Fruit fly (Drosophila melanogaster): ENCODE measurements around the gene CG12075.

CG12075 gene

dm6 chrX:8858679-8859078 lies 20.6 kb downstream of the CG12075 start:
- TF ChIP-seq Hr96 (GFP tag; optimal IDR thresholded peaks at IDR 0.05) (no peak), pad (GFP tag; optimal IDR thresholded peaks at IDR 0.05) (no peak), cic (GFP tag; optimal IDR thresholded peaks at IDR 0.05) (no peak), cnc (optimal IDR thresholded peaks at IDR 0.05) (no peak), bab1 (GFP tag; optimal IDR thresholded peaks at IDR 0.05) (no peak), CG11617 (GFP tag; optimal IDR thresholded peaks at IDR 0.05) (no peak), Crg-1 (GFP tag; optimal IDR thresholded peaks at IDR 0.05) (no peak), kay (GFP tag; ENCODE audit: borderline replicate concordance) (no peak), tj (GFP tag; optimal IDR thresholded peaks at IDR 0.05) (no peak), CG1620 (GFP tag; optimal IDR thresholded peaks at IDR 0.05) (no peak), CG7045 (GFP tag; optimal IDR thresholded peaks at IDR 0.05) (no peak), CG33017 (tag; optimal IDR thresholded peaks at IDR 0.05) (no peak), Clk (GFP tag; optimal IDR thresholded peaks at IDR 0.05) (no peak), CG12768 (GFP tag; optimal IDR thresholded peaks at IDR 0.05) (no peak), ovo (GFP tag; optimal IDR thresholded peaks at IDR 0.05) (no peak), toe (GFP tag; optimal IDR thresholded peaks at IDR 0.05) (no peak), CG7101 (tag; optimal IDR thresholded peaks at IDR 0.05) (no peak), CG5204 (GFP tag; optimal IDR thresholded peaks at IDR 0.05) (no peak)

DNA sequence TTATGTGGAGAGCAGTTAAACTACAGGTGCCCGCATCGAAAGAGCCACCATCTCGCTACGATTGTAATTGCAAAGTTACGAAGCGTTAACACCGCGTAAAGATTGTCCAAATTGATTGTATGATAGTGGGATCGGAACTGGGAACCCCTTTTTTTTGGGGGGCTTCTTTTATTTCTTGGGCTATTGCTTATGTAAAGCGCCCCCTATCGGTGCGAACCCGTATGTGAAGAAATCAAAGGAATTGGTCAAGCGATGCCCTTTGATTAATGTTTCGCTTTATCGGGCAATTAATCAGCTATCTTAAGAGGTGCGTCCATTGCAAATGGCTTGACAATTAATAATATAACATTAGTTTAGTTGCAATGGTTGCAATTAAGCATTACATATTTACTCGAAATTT lies 21.4 kb downstream of the CG12075 start:
- TF ChIP-seq CG33017 (tag; optimal IDR thresholded peaks at IDR 0.05) (no peak), kay (GFP tag; ENCODE audit: borderline replicate concordance) (no peak), Crg-1 (GFP tag; optimal IDR thresholded peaks at IDR 0.05) (no peak), pad (GFP tag; optimal IDR thresholded peaks at IDR 0.05) (no peak), cnc (optimal IDR thresholded peaks at IDR 0.05) (no peak), CG14711 (tag; optimal IDR thresholded peaks at IDR 0.05) (no peak), Mnt (GFP tag; optimal IDR thresholded peaks at IDR 0.05) (no peak), Clk (GFP tag; optimal IDR thresholded peaks at IDR 0.05) (no peak), CG1620 (GFP tag; optimal IDR thresholded peaks at IDR 0.05) (no peak)

- no peak for TF ChIP-seq tj (GFP tag; optimal IDR thresholded peaks at IDR 0.05)
Observed at dm6 chrX:8861267-8861666, 23.1 kb downstream of the CG12075 start.

DNA sequence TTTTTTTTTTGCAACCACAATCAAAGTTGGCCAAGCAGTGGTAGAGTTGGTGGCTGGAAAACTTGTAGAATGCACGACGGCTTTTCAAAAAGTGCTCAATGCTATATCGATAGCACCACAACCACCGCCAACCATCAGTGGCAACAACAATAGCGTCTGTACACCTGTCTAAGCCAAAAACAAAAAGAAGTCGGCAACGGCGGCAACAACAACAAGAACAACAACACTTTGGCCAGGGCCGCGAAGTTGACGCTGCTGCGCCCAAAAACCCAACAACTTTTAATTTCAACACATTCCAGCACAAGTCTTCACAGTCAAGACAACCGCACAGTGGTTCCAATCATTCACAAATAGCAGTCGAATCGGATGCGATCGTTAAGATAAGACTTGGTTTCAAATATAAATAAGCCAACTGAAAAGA lies 25.0 kb downstream of the CG12075 start:
- no peak for TF ChIP-seq pad (GFP tag; optimal IDR thresholded peaks at IDR 0.05)
- TF ChIP-seq CG12768 (GFP tag; optimal IDR thresholded peaks at IDR 0.05): no peak
- TF ChIP-seq CG11617 (GFP tag; optimal IDR thresholded peaks at IDR 0.05): no peak
- TF ChIP-seq Mnt (GFP tag; optimal IDR thresholded peaks at IDR 0.05): no peak
- no peak for TF ChIP-seq ovo (GFP tag; optimal IDR thresholded peaks at IDR 0.05)
- TF ChIP-seq CG7101 (tag; optimal IDR thresholded peaks at IDR 0.05): no peak
- no peak for TF ChIP-seq CG5204 (GFP tag; optimal IDR thresholded peaks at IDR 0.05)
- no peak for TF ChIP-seq CG7045 (GFP tag; optimal IDR thresholded peaks at IDR 0.05)
- no peak for TF ChIP-seq kay (GFP tag; ENCODE audit: borderline replicate concordance)
- TF ChIP-seq tj (GFP tag; optimal IDR thresholded peaks at IDR 0.05): no peak
- TF ChIP-seq Hr96 (GFP tag; optimal IDR thresholded peaks at IDR 0.05): no peak
- TF ChIP-seq cic (GFP tag; optimal IDR thresholded peaks at IDR 0.05): no peak
- TF ChIP-seq Crg-1 (GFP tag; optimal IDR thresholded peaks at IDR 0.05): no peak
- TF ChIP-seq CG1620 (GFP tag; optimal IDR thresholded peaks at IDR 0.05): no peak

DNA sequence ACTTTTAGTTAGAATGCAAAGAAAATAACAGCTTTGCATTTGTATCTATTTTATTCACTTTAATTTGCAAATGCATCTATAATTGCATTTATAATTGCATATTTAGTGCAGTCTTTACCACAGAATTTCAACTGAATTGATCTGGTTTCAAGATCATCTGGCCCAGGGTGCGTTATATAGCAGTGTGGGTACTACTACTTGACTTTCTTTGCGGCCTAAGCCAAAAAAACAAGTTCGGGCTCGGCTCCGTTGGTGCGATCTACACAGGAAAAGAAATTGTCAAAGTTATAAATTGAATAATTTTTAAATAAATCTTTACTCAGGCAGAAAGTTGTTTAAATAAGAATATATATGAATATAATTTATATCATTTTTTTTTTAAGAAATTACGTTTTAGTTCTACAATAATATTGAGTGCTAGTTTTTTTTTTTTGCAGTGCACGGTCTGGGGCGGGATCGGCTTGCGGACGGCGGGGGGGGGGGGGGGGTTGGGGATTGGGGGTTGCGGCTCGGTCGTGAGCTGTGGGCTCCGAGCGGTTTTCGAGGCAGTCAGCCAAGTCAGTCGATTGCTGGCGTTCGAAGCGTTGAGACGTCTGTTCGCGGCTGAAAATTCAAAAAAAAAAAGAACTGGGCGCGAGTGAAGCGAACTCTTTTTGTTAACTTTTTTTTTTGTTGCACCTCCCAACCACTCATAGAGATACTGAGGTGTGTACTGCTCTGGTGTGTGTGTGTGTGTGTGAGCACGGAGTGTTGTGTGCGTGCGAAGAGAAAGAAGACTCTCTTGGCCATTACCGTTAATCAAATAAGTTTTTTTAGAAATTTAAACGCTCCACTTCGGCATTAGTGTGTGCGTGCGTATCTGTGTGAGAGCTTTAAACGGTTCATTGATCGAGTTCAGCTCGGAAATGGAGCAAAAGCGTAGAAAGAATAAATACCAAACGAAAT lies 25.7 kb downstream of the CG12075 start:
- no peak for TF ChIP-seq CG12768 (GFP tag; optimal IDR thresholded peaks at IDR 0.05)
- TF ChIP-seq pad (GFP tag; optimal IDR thresholded peaks at IDR 0.05): peak; percentile 25
- peak; percentile 21 for TF ChIP-seq CG11617 (GFP tag; optimal IDR thresholded peaks at IDR 0.05)
- TF ChIP-seq CG7045 (GFP tag; optimal IDR thresholded peaks at IDR 0.05): peak; percentile 13
- TF ChIP-seq bab1 (GFP tag; optimal IDR thresholded peaks at IDR 0.05): peak; percentile 94
- peak; percentile 48 for TF ChIP-seq tj (GFP tag; optimal IDR thresholded peaks at IDR 0.05)
- peak; percentile 66 for TF ChIP-seq CG14711 (tag; optimal IDR thresholded peaks at IDR 0.05)
- TF ChIP-seq ovo (GFP tag; optimal IDR thresholded peaks at IDR 0.05): no peak
- peak; percentile 64 for TF ChIP-seq CG7101 (tag; optimal IDR thresholded peaks at IDR 0.05)
- no peak for TF ChIP-seq Mnt (GFP tag; optimal IDR thresholded peaks at IDR 0.05)

DNA sequence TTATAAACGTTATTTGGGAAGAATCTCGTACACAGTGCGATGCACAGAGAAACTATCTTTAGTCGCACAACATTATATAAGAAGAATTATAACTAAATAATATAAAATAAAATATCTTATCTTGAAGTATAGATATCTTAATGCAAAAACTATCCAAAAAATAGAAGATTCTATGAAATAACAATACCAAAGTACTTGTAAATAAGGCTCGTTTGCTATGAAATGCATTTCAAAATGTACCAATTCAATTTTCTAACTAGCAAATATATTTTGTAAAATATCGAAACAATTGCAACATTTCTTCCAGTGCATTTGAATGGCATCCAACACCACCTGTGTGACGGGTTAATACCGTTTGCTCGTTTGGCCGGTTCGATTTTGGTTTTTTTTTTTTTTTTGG lies 28.1 kb downstream of the CG12075 start:
- no peak for TF ChIP-seq CG11617 (GFP tag; optimal IDR thresholded peaks at IDR 0.05)
- no peak for TF ChIP-seq CG7045 (GFP tag; optimal IDR thresholded peaks at IDR 0.05)
- no peak for TF ChIP-seq CG12768 (GFP tag; optimal IDR thresholded peaks at IDR 0.05)
- no peak for TF ChIP-seq toe (GFP tag; optimal IDR thresholded peaks at IDR 0.05)
- no peak for TF ChIP-seq cnc (optimal IDR thresholded peaks at IDR 0.05)
- TF ChIP-seq CG7101 (tag; optimal IDR thresholded peaks at IDR 0.05): no peak
- TF ChIP-seq kay (GFP tag; ENCODE audit: borderline replicate concordance): no peak
- no peak for TF ChIP-seq CG1620 (GFP tag; optimal IDR thresholded peaks at IDR 0.05)
- no peak for TF ChIP-seq Hr96 (GFP tag; optimal IDR thresholded peaks at IDR 0.05)
- no peak for TF ChIP-seq Crg-1 (GFP tag; optimal IDR thresholded peaks at IDR 0.05)
- no peak for TF ChIP-seq Mnt (GFP tag; optimal IDR thresholded peaks at IDR 0.05)
- no peak for TF ChIP-seq bab1 (GFP tag; optimal IDR thresholded peaks at IDR 0.05)
